Fruit fly (Drosophila melanogaster) whole organism, wandering third instar larva: ENCODE results near the gene rtet.

ENCODE experiments used
- Abd-B ChIP-seq: fragments of >200 bp; optimal IDR thresholded peaks from 2 replicates; lab custom pipeline; 2017; ENCODE audit warnings: missing biosample characterization, missing genetic modification characterization
- CG32264 ChIP-seq: fragments of 200-800 bp; sonication (Bioruptor generic); optimal IDR thresholded peaks from 2 replicates; lab custom pipeline; 2016; ENCODE audit warnings: missing biosample characterization, missing genetic modification characterization
- CG9705 ChIP-seq: fragments of 200-800 bp; sonication (Bioruptor generic); optimal IDR thresholded peaks from 2 replicates; lab custom pipeline; 2018; ENCODE audit warnings: missing biosample characterization, mild to moderate bottlenecking, missing genetic modification characterization
- Dfd ChIP-seq: fragments of >200 bp; optimal IDR thresholded peaks from 2 replicates; lab custom pipeline; 2017; ENCODE audit warnings: missing biosample characterization, missing genetic modification characterization
- Dif ChIP-seq: fragments of 200-275, 200-300 bp; sonication (Bioruptor generic); optimal IDR thresholded peaks from 2 replicates; lab custom pipeline; 2018; ENCODE audit warnings: missing biosample characterization, missing genetic modification characterization; ENCODE audit not compliant: partially characterized antibody
- GATAd ChIP-seq: sonication (Bioruptor generic); optimal IDR thresholded peaks from 2 replicates; lab custom pipeline; 2016; ENCODE audit warnings: missing biosample characterization, missing genetic modification characterization
- Hnf4 ChIP-seq: fragments of 200-800 bp; sonication (Bioruptor generic); optimal IDR thresholded peaks from 2 replicates; lab custom pipeline; 2016; ENCODE audit warnings: missing biosample characterization, mild to moderate bottlenecking, missing genetic modification characterization
- Hr78 ChIP-seq: fragments of >200 bp; optimal IDR thresholded peaks from 2 replicates; lab custom pipeline; 2017; ENCODE audit warnings: missing biosample characterization, missing genetic modification characterization
- Jra ChIP-seq: sonication (Bioruptor generic); optimal IDR thresholded peaks from 2 replicates; lab custom pipeline; 2016; ENCODE audit warnings: missing biosample characterization, missing genetic modification characterization
- Mio ChIP-seq: sonication (Bioruptor generic); optimal IDR thresholded peaks from 2 replicates; lab custom pipeline; 2016; ENCODE audit warnings: missing biosample characterization, missing genetic modification characterization
- Myc ChIP-seq: fragments of >200 bp; optimal IDR thresholded peaks from 2 replicates; lab custom pipeline; 2017
- N ChIP-seq: fragments of >200 bp; optimal IDR thresholded peaks from 2 replicates; lab custom pipeline; 2018; ENCODE audit warnings: missing biosample characterization, missing external identifiers, missing genetic modification characterization
- OdsH ChIP-seq: fragments of 200-800 bp; sonication (Bioruptor generic); optimal IDR thresholded peaks from 2 replicates; lab custom pipeline; 2016; ENCODE audit warnings: missing biosample characterization, mild to moderate bottlenecking, missing genetic modification characterization
- Rel ChIP-seq, 2 experiments: fragments of 200-800 bp; sonication (Bioruptor generic) in 1 of 2; optimal IDR thresholded peaks; 2 replicates in 1 of 2; 3 replicates in 1 of 2; lab custom pipeline; 2016 to 2019; ENCODE audit warnings: mild to moderate bottlenecking in 2 of 2, missing biosample characterization in 2 of 2, missing genetic modification characterization in 2 of 2, moderate library complexity in 1 of 2
- Sp1 ChIP-seq: fragments of 200-800 bp; sonication (Bioruptor generic); optimal IDR thresholded peaks from 3 replicates; lab custom pipeline; 2019; ENCODE audit warnings: missing biosample characterization, mild to moderate bottlenecking, missing genetic modification characterization, moderate library complexity
- br ChIP-seq: fragments of 200-800 bp; sonication (Bioruptor generic); optimal IDR thresholded peaks from 2 replicates; lab custom pipeline; 2016; ENCODE audit warnings: missing biosample characterization, missing genetic modification characterization
- brk ChIP-seq: fragments of 200-800 bp; sonication (Bioruptor generic); optimal IDR thresholded peaks from 2 replicates; lab custom pipeline; 2016; ENCODE audit warnings: missing biosample characterization, mild to moderate bottlenecking, missing genetic modification characterization
- dl ChIP-seq, 2 experiments: fragments of 175-275, 200-275 bp in 1 of 2; fragments of 200-275 bp in 1 of 2; sonication (Bioruptor generic); optimal IDR thresholded peaks; lab custom pipeline; 2018; ENCODE audit warnings: mild to moderate bottlenecking in 2 of 2, missing biosample characterization in 2 of 2, missing genetic modification characterization in 2 of 2, moderate library complexity in 2 of 2; ENCODE audit not compliant: partially characterized antibody in 2 of 2, insufficient read depth in 1 of 2
- dmrt93B ChIP-seq: fragments of 200-800 bp; sonication (Bioruptor generic); optimal IDR thresholded peaks from 2 replicates; lab custom pipeline; 2018; ENCODE audit warnings: missing biosample characterization, mild to moderate bottlenecking, missing genetic modification characterization
- dsf ChIP-seq: sonication (Bioruptor generic); optimal IDR thresholded peaks from 2 replicates; lab custom pipeline; 2016; ENCODE audit warnings: missing biosample characterization, missing genetic modification characterization, borderline replicate concordance
- ey ChIP-seq: fragments of 200-800 bp; sonication (Bioruptor generic); optimal IDR thresholded peaks from 2 replicates; lab custom pipeline; 2016; ENCODE audit warnings: missing biosample characterization, missing genetic modification characterization
- h ChIP-seq: fragments of 200-800 bp; sonication (Bioruptor generic); optimal IDR thresholded peaks from 3 replicates; lab custom pipeline; 2016; ENCODE audit warnings: missing biosample characterization, mild to moderate bottlenecking, missing genetic modification characterization
- jim ChIP-seq: fragments of 175-275, 200-325 bp; sonication (Bioruptor generic); optimal IDR thresholded peaks from 2 replicates; lab custom pipeline; 2016; ENCODE audit warnings: missing biosample characterization, mild to moderate bottlenecking, missing genetic modification characterization
- pan ChIP-seq: fragments of >200 bp; optimal IDR thresholded peaks from 2 replicates; lab custom pipeline; 2017
- psq ChIP-seq: fragments of 200-800 bp; sonication (Bioruptor generic); optimal IDR thresholded peaks from 3 replicates; lab custom pipeline; 2017; ENCODE audit warnings: missing biosample characterization, mild to moderate bottlenecking, missing genetic modification characterization, moderate library complexity
- rgr ChIP-seq: fragments of 200-800 bp; sonication (Bioruptor generic); optimal IDR thresholded peaks from 3 replicates; lab custom pipeline; 2016; ENCODE audit warnings: missing biosample characterization, mild to moderate bottlenecking, missing genetic modification characterization
- sage ChIP-seq: fragments of 200-800 bp; sonication (Bioruptor generic); optimal IDR thresholded peaks from 2 replicates; lab custom pipeline; 2016; ENCODE audit warnings: missing biosample characterization, mild to moderate bottlenecking, missing genetic modification characterization
- woc ChIP-seq: sonication (Bioruptor generic); optimal IDR thresholded peaks from 2 replicates; lab custom pipeline; 2016; ENCODE audit warnings: missing biosample characterization, mild to moderate bottlenecking, missing genetic modification characterization

Gene rtet

DNA sequence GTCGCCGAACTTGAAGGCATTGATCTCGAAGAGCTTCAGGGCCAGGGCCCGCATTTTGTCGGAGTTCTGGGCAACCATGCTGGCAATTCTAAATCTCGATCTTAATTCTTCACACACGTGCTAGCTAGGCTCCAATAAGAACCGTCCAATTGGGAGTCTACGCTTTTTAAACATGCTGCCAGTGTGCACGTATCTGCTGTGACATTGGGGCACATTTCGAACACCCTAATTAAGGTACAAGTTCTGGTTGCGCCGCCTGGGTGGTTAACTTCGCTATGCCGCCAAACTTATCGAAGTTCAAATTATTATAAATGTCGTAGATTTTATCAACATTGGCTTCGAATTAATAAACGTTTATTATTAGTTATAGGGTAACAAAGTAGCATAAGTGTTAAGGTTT lies 35.1 kb upstream of the rtet start, which contains the start of gene r-l:
Gene r-l (minus strand): TSS at position 179 of the 400 bp plus-strand sequence.
- peak; percentile 19 for TF ChIP-seq Myc
- no peak for TF ChIP-seq Hr78 (GFP tag; lab: Kevin White, UChicago)
- no peak for TF ChIP-seq psq
- TF ChIP-seq Rel (GFP tag; optimal IDR thresholded peaks at IDR 0.05; lab: Kevin White, UChicago), result no peak
- TF ChIP-seq Rel (tag; optimal IDR thresholded peaks at IDR 0.05; lab: Kevin White, UChicago), result peak; percentile 53
- TF ChIP-seq, all 38 proteins: peak for 2

DNA sequence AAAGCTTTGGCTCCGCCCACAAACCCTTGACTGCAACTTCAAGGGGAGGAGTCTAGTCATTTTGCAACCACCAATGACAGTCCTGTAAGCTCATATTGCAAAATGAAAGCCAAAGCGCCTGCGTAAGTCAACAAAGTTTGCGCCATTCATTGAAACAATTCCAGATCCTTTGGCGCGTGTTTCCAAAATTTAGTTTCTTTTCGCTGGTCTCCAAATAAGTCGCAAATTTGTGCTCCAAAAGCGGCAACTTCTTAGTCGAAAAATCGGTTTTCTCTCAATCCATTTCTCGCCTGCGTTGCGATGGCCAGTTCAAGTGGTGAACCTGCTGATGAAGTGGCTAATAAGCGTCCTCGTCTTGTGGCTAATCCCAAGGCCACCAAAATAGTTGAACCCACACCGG lies 34.5 kb upstream of the rtet start, which contains the start of gene dmrt93B:
Gene dmrt93B (plus strand): TSS at position 301 of the 400 bp plus-strand sequence.
- TF ChIP-seq sage (GFP tag; lab: Kevin White, UChicago), result no peak
- TF ChIP-seq Abd-B (GFP tag; lab: Kevin White, UChicago), result no peak
- TF ChIP-seq br (GFP tag; lab: Kevin White, UChicago), result no peak
- no peak for TF ChIP-seq Mio (GFP tag; lab: Kevin White, UChicago)
- no peak for TF ChIP-seq psq
- no peak for TF ChIP-seq dl (GFP tag; optimal IDR thresholded peaks at IDR 0.05; lab: Kevin White, UChicago; ENCODE audit: insufficient read depth in 1 of 2, partially characterized antibody in 2 of 2)
- no peak for TF ChIP-seq pan (lab: Kevin White, UChicago)
- TF ChIP-seq, all 38 proteins: peak for 0

dm6 chr3R:21077577-21077976 lies 30.7 kb upstream of the rtet start:
- no peak for TF ChIP-seq dsf (GFP tag; lab: Kevin White, UChicago)
- no peak for TF ChIP-seq Sp1
- peak in 1 of 2 experiments; percentile 9 for TF ChIP-seq dl (GFP tag; optimal IDR thresholded peaks at IDR 0.05; lab: Kevin White, UChicago; ENCODE audit: insufficient read depth in 1 of 2, partially characterized antibody in 2 of 2)

DNA sequence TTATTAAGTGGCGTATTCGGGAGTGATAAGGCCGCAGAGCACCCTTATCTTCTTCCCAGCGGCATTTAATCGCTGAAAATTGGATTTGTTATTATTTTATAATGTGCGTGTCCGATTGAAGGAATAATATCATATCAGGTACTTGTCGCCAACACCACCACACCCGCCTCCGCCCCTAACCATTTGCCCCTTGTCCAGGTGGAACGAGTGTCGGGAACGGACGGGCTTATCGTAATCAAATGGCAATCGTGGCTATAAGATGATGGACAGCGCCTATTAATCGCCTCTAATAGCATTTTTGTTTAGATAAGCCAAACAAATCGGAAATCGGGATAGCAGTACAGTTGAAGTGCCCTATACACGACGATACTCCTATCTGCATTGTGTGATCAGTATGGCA lies 30.0 kb upstream of the rtet start:
- TF ChIP-seq Mio (GFP tag; lab: Kevin White, UChicago) (no peak), N (GFP tag; lab: Kevin White, UChicago) (no peak), ey (GFP tag; lab: Kevin White, UChicago) (no peak), brk (GFP tag; lab: Kevin White, UChicago) (no peak), h (peak; percentile 34), woc (GFP tag; lab: Kevin White, UChicago) (no peak), jim (GFP tag; lab: Kevin White, UChicago) (no peak), Myc (no peak), Hr78 (GFP tag; lab: Kevin White, UChicago) (no peak), Dfd (GFP tag; lab: Kevin White, UChicago) (no peak), br (GFP tag; lab: Kevin White, UChicago) (peak; percentile 17)

DNA sequence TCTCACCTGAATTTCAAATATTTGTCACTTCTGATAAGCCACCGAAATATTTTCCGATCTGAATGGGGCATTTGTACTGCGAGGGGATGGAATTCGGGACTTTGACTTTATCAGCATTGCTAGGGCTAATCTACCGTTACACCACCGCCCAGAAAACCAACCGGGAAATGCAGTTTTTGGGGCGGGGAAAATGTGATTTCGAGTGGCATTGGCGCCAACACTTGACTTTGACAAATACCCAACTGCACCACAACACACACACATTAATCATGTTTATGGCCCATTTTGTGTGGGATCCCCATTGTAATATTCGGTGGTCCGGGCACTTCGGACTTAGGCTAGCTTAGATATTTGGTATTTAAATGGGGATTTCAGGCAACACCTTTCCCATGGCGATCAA lies 29.3 kb upstream of the rtet start:
- TF ChIP-seq ey (GFP tag; lab: Kevin White, UChicago) (no peak), N (GFP tag; lab: Kevin White, UChicago) (no peak), Hnf4 (no peak), br (GFP tag; lab: Kevin White, UChicago) (no peak), jim (GFP tag; lab: Kevin White, UChicago) (no peak), CG9705 (no peak), Rel (GFP tag; optimal IDR thresholded peaks at IDR 0.05; lab: Kevin White, UChicago) (no peak), Rel (tag; optimal IDR thresholded peaks at IDR 0.05; lab: Kevin White, UChicago) (no peak), dmrt93B (GFP tag; lab: Kevin White, UChicago) (no peak), sage (GFP tag; lab: Kevin White, UChicago) (no peak), Sp1 (no peak), Jra (GFP tag; lab: Kevin White, UChicago) (no peak), rgr (GFP tag; lab: Kevin White, UChicago) (no peak), OdsH (GFP tag; lab: Kevin White, UChicago) (no peak), Dif (GFP tag; lab: Kevin White, UChicago) (no peak)

DNA sequence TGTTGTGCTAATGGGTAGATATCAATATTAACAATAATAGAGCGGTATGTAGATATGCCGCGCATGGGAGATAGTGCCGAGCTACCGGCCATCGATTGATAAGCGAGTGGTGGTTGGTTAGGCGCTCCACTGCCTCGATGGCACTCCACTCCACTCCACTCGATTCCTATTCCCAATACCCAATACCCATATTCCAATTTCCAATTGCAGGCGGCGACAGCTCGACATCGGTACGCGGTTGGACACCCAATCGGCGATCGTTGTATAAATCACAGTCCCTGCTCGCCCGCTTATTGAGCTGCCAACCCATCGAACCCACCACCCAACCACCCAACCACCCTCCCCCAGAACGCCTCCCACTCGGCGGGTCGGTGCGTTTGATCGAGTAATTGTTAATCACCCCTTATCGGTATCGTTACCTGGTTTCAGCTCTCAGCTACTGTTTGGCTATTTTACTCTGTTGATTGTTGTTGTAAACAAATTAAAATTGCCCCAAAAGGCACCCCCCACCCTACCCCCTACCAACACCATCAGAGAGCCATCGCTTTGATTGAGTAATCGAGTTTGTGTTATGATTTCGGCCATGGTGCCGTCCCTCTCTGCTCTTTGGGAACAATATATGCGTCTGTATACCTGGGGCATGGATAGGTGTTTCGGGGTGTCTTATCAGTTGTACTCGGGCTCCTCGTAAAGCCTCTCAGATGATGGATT lies 27.2 kb upstream of the rtet start, which contains the start of gene HHEX:
Gene HHEX (minus strand): TSS at position 51 of the 711 bp plus-strand sequence.
- TF ChIP-seq GATAd (GFP tag; lab: Kevin White, UChicago) (no peak), ey (GFP tag; lab: Kevin White, UChicago) (no peak), Rel (GFP tag; optimal IDR thresholded peaks at IDR 0.05; lab: Kevin White, UChicago) (no peak), Rel (tag; optimal IDR thresholded peaks at IDR 0.05; lab: Kevin White, UChicago) (peak; percentile 20), CG32264 (GFP tag; lab: Kevin White, UChicago) (no peak)
